Fruit fly (Drosophila melanogaster): Measurements from ENCODE around the gene CG5510.

DNA sequence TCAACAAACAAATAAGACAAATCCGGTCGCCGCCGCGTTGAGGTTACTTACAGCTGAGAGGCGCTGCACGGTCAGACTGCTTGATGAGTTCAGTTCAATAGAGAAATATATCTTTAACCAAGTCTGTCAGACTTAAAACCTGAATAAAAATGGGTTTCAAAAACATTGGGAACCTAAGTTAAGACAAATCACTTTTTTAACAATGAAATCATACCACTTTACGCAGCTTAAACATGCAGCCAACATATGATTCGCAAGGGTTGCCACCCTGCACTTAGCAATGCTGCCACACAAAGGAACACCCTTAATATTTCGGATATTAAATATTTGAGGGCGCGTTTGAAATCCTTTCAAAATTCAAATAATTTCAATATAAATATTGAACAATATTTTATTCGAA is 19.3 kb upstream of the CG5510 start, which contains the start of gene CG5515:
- TF ChIP-seq CG6276 (GFP tag; optimal IDR thresholded peaks at IDR 0.05) (no peak), fd85E (GFP tag; optimal IDR thresholded peaks at IDR 0.05) (no peak), CG31627 (GFP tag; optimal IDR thresholded peaks at IDR 0.05) (peak; percentile 80), Ets21C (GFP tag; optimal IDR thresholded peaks at IDR 0.05) (peak; percentile 67), Hr4 (GFP tag; optimal IDR thresholded peaks at IDR 0.05) (peak; percentile 78), Sox102F (GFP tag; optimal IDR thresholded peaks at IDR 0.05) (no peak), CG8319 (GFP tag; optimal IDR thresholded peaks at IDR 0.05) (peak; percentile 40), acj6 (GFP tag; optimal IDR thresholded peaks at IDR 0.05) (peak; percentile 63), Gug (GFP tag; IDR thresholded peaks at IDR 0.05) (no peak)
